Fruit fly (Drosophila melanogaster): ENCODE results near the gene CG18858.

Gene CG18858

dm6 chr2L:20479694-20480093, 20.8 kb upstream of the CG18858 start (continued):
- no peak for TF ChIP-seq Blimp-1 (GFP tag; optimal IDR thresholded peaks at IDR 0.05)
- no peak for TF ChIP-seq esn (GFP tag; optimal IDR thresholded peaks at IDR 0.05)
- no peak for TF ChIP-seq dac (GFP tag; optimal IDR thresholded peaks at IDR 0.05)
- peak; percentile 50; the same call in 2 of the 3 replicates for TF ChIP-seq eg (GFP tag; IDR thresholded peaks at IDR 0.05)
- no peak for TF ChIP-seq salr (GFP tag; optimal IDR thresholded peaks at IDR 0.05)
- TF ChIP-seq CG6808 (GFP tag; optimal IDR thresholded peaks at IDR 0.05) = no peak
- TF ChIP-seq net (GFP tag; optimal IDR thresholded peaks at IDR 0.05) = no peak
- TF ChIP-seq Met (GFP tag; optimal IDR thresholded peaks at IDR 0.05) = no peak
- peak; percentile 43; the same call in 2 of the 3 replicates for TF ChIP-seq CG6163 (GFP tag; IDR thresholded peaks at IDR 0.05)
- TF ChIP-seq CG10631 (GFP tag; optimal IDR thresholded peaks at IDR 0.05) = peak; percentile 20
- TF ChIP-seq lz (GFP tag; optimal IDR thresholded peaks at IDR 0.05) = no peak
- TF ChIP-seq CG9139 (GFP tag; optimal IDR thresholded peaks at IDR 0.05) = no peak
- no peak for TF ChIP-seq ss (GFP tag; optimal IDR thresholded peaks at IDR 0.05)
- peak; percentile 44; the same call in 1 of the 2 replicates for TF ChIP-seq Gug (GFP tag; IDR thresholded peaks at IDR 0.05)
- no peak for TF ChIP-seq Sox15 (GFP tag; optimal IDR thresholded peaks at IDR 0.05)
- peak; percentile 26 for TF ChIP-seq CG6276 (GFP tag; optimal IDR thresholded peaks at IDR 0.05)
- no peak for TF ChIP-seq Sox14 (GFP tag; optimal IDR thresholded peaks at IDR 0.05)

dm6 chr2L:20478549-20479238, 19.8 kb upstream of the CG18858 start:
- peak; percentile 21 for TF ChIP-seq Ets96B (tag; optimal IDR thresholded peaks at IDR 0.05)
- peak; percentile 68 for TF ChIP-seq Eip78C (GFP tag)
- TF ChIP-seq CG15336 (GFP tag; IDR thresholded peaks at IDR 0.05) = peak; percentile 71
- TF ChIP-seq CG8119 (GFP tag; IDR thresholded peaks at IDR 0.05) = peak; percentile 69
- peak; percentile 28 for TF ChIP-seq pdm3 (GFP tag; optimal IDR thresholded peaks at IDR 0.05)
- TF ChIP-seq Lpt (GFP tag; optimal IDR thresholded peaks at IDR 0.05) = peak; percentile 8
- TF ChIP-seq acj6 (GFP tag; optimal IDR thresholded peaks at IDR 0.05) = peak; percentile 26
- TF ChIP-seq CG4318 (GFP tag; optimal IDR thresholded peaks at IDR 0.05) = peak; percentile 34
- peak; percentile 61 for TF ChIP-seq svp (GFP tag)
- peak; percentile 51 for TF ChIP-seq achi (GFP tag; optimal IDR thresholded peaks at IDR 0.05)
- peak; percentile 53 for TF ChIP-seq CG10631 (GFP tag; optimal IDR thresholded peaks at IDR 0.05)
- TF ChIP-seq OdsH (GFP tag; optimal IDR thresholded peaks at IDR 0.05) = peak; percentile 34
- TF ChIP-seq dsx (GFP tag; optimal IDR thresholded peaks at IDR 0.05; ENCODE audit: poor library complexity, severe bottlenecking) = no peak
- no peak for TF ChIP-seq CG8319 (GFP tag; optimal IDR thresholded peaks at IDR 0.05)
- TF ChIP-seq CG32006 (GFP tag; optimal IDR thresholded peaks at IDR 0.05) = peak; percentile 67
- TF ChIP-seq fd59A (GFP tag; optimal IDR thresholded peaks at IDR 0.05) = peak; percentile 1
- peak; percentile 1 for TF ChIP-seq CG3032 (tag; optimal IDR thresholded peaks at IDR 0.05)
- TF ChIP-seq Gug (GFP tag; IDR thresholded peaks at IDR 0.05) = 0 out of 2 replicates have a peak, but pooled peaks have one; percentile 11
- peak; percentile 8 for TF ChIP-seq net (GFP tag; optimal IDR thresholded peaks at IDR 0.05)
- TF ChIP-seq salr (GFP tag; optimal IDR thresholded peaks at IDR 0.05) = peak in 1 of 2 experiments; percentile 40
- TF ChIP-seq CG3919 (GFP tag; optimal IDR thresholded peaks at IDR 0.05) = peak; percentile 25
- TF ChIP-seq CG6854 (GFP tag; optimal IDR thresholded peaks at IDR 0.05) = no peak
- TF ChIP-seq CG11762 (GFP tag; optimal IDR thresholded peaks at IDR 0.05; ENCODE audit: insufficient read depth) = no peak
- 0 out of 3 replicates have a peak, but pooled peaks have one; percentile 12 for TF ChIP-seq eg (GFP tag; IDR thresholded peaks at IDR 0.05)
- TF ChIP-seq CG16779 (tag; optimal IDR thresholded peaks at IDR 0.05) = peak; percentile 17
- no peak for TF ChIP-seq fd85E (GFP tag; optimal IDR thresholded peaks at IDR 0.05)
- peak; percentile 34 for TF ChIP-seq Hr4 (GFP tag; optimal IDR thresholded peaks at IDR 0.05)
- no peak for TF ChIP-seq CG10669 (GFP tag; optimal IDR thresholded peaks at IDR 0.05)

All from whole organism, prepupa.